Fruit fly (Drosophila melanogaster) whole organism, wandering third instar larva: ENCODE data around the gene CG33181.
A peak's percentile ranks its signal among the peaks of the same experiment; 100 is the strongest.

Source experiments
- Abd-B ChIP-seq: fragments of >200 bp; optimal IDR thresholded peaks from 2 replicates; lab custom pipeline; 2017; ENCODE audit warnings: missing biosample characterization, missing genetic modification characterization
- CG32264 ChIP-seq: fragments of 200-800 bp; sonication (Bioruptor generic); optimal IDR thresholded peaks from 2 replicates; lab custom pipeline; 2016; ENCODE audit warnings: missing biosample characterization, missing genetic modification characterization
- CG9705 ChIP-seq: fragments of 200-800 bp; sonication (Bioruptor generic); optimal IDR thresholded peaks from 2 replicates; lab custom pipeline; 2018; ENCODE audit warnings: missing biosample characterization, mild to moderate bottlenecking, missing genetic modification characterization
- CrebA ChIP-seq: fragments of 200-800 bp; sonication (Bioruptor generic); optimal IDR thresholded peaks from 2 replicates; lab custom pipeline; 2016; ENCODE audit warnings: missing biosample characterization, mild to moderate bottlenecking, missing genetic modification characterization, borderline replicate concordance
- Dfd ChIP-seq: fragments of >200 bp; optimal IDR thresholded peaks from 2 replicates; lab custom pipeline; 2017; ENCODE audit warnings: missing biosample characterization, missing genetic modification characterization
- Dif ChIP-seq: fragments of 200-275, 200-300 bp; sonication (Bioruptor generic); optimal IDR thresholded peaks from 2 replicates; lab custom pipeline; 2018; ENCODE audit warnings: missing biosample characterization, missing genetic modification characterization; ENCODE audit not compliant: partially characterized antibody
- GATAd ChIP-seq: sonication (Bioruptor generic); optimal IDR thresholded peaks from 2 replicates; lab custom pipeline; 2016; ENCODE audit warnings: missing biosample characterization, missing genetic modification characterization
- HLH106 ChIP-seq: fragments of 200-800 bp; optimal IDR thresholded peaks from 3 replicates; lab custom pipeline; 2019; ENCODE audit warnings: missing biosample characterization, mild to moderate bottlenecking, missing genetic modification characterization, moderate library complexity
- Hnf4 ChIP-seq: fragments of 200-800 bp; sonication (Bioruptor generic); optimal IDR thresholded peaks from 2 replicates; lab custom pipeline; 2016; ENCODE audit warnings: missing biosample characterization, mild to moderate bottlenecking, missing genetic modification characterization
- Hr78 ChIP-seq: fragments of >200 bp; optimal IDR thresholded peaks from 2 replicates; lab custom pipeline; 2017; ENCODE audit warnings: missing biosample characterization, missing genetic modification characterization
- Hr83 ChIP-seq: fragments of 200-300 bp; sonication (Bioruptor generic); optimal IDR thresholded peaks from 2 replicates; lab custom pipeline; 2016; ENCODE audit warnings: missing biosample characterization, mild to moderate bottlenecking, missing genetic modification characterization, moderate library complexity; ENCODE audit not compliant: poor library complexity, severe bottlenecking
- Jra ChIP-seq: sonication (Bioruptor generic); optimal IDR thresholded peaks from 2 replicates; lab custom pipeline; 2016; ENCODE audit warnings: missing biosample characterization, missing genetic modification characterization
- Mio ChIP-seq: sonication (Bioruptor generic); optimal IDR thresholded peaks from 2 replicates; lab custom pipeline; 2016; ENCODE audit warnings: missing biosample characterization, missing genetic modification characterization
- Myc ChIP-seq: fragments of >200 bp; optimal IDR thresholded peaks from 2 replicates; lab custom pipeline; 2017
- N ChIP-seq: fragments of >200 bp; optimal IDR thresholded peaks from 2 replicates; lab custom pipeline; 2018; ENCODE audit warnings: missing biosample characterization, missing external identifiers, missing genetic modification characterization
- OdsH ChIP-seq: fragments of 200-800 bp; sonication (Bioruptor generic); optimal IDR thresholded peaks from 2 replicates; lab custom pipeline; 2016; ENCODE audit warnings: missing biosample characterization, mild to moderate bottlenecking, missing genetic modification characterization
- Rel ChIP-seq, 2 experiments: fragments of 200-800 bp; sonication (Bioruptor generic) in 1 of 2; optimal IDR thresholded peaks; 2 replicates in 1 of 2; 3 replicates in 1 of 2; lab custom pipeline; 2016 to 2019; ENCODE audit warnings: mild to moderate bottlenecking in 2 of 2, missing biosample characterization in 2 of 2, missing genetic modification characterization in 2 of 2, moderate library complexity in 1 of 2
- Sp1 ChIP-seq: fragments of 200-800 bp; sonication (Bioruptor generic); optimal IDR thresholded peaks from 3 replicates; lab custom pipeline; 2019; ENCODE audit warnings: missing biosample characterization, mild to moderate bottlenecking, missing genetic modification characterization, moderate library complexity
- Vsx2 ChIP-seq: fragments of 200-300, 225-300 bp; sonication (Bioruptor generic); optimal IDR thresholded peaks from 2 replicates; lab custom pipeline; 2018; ENCODE audit warnings: missing biosample characterization, missing genetic modification characterization; ENCODE audit not compliant: partially characterized antibody
- br ChIP-seq: fragments of 200-800 bp; sonication (Bioruptor generic); optimal IDR thresholded peaks from 2 replicates; lab custom pipeline; 2016; ENCODE audit warnings: missing biosample characterization, missing genetic modification characterization
- brk ChIP-seq: fragments of 200-800 bp; sonication (Bioruptor generic); optimal IDR thresholded peaks from 2 replicates; lab custom pipeline; 2016; ENCODE audit warnings: missing biosample characterization, mild to moderate bottlenecking, missing genetic modification characterization
- dl ChIP-seq, 2 experiments: fragments of 175-275, 200-275 bp in 1 of 2; fragments of 200-275 bp in 1 of 2; sonication (Bioruptor generic); optimal IDR thresholded peaks; lab custom pipeline; 2018; ENCODE audit warnings: mild to moderate bottlenecking in 2 of 2, missing biosample characterization in 2 of 2, missing genetic modification characterization in 2 of 2, moderate library complexity in 2 of 2; ENCODE audit not compliant: partially characterized antibody in 2 of 2, insufficient read depth in 1 of 2
- dmrt93B ChIP-seq: fragments of 200-800 bp; sonication (Bioruptor generic); optimal IDR thresholded peaks from 2 replicates; lab custom pipeline; 2018; ENCODE audit warnings: missing biosample characterization, mild to moderate bottlenecking, missing genetic modification characterization
- dsf ChIP-seq: sonication (Bioruptor generic); optimal IDR thresholded peaks from 2 replicates; lab custom pipeline; 2016; ENCODE audit warnings: missing biosample characterization, missing genetic modification characterization, borderline replicate concordance
- ey ChIP-seq: fragments of 200-800 bp; sonication (Bioruptor generic); optimal IDR thresholded peaks from 2 replicates; lab custom pipeline; 2016; ENCODE audit warnings: missing biosample characterization, missing genetic modification characterization
- foxo ChIP-seq, 2 experiments: fragments of 200-800 bp; sonication (Bioruptor generic); optimal IDR thresholded peaks; 2 replicates in 1 of 2; 3 replicates in 1 of 2; lab custom pipeline; 2016 to 2017; ENCODE audit warnings: missing biosample characterization in 2 of 2, missing genetic modification characterization in 2 of 2
- fru ChIP-seq: fragments of 200-800 bp; sonication (Bioruptor generic); optimal IDR thresholded peaks from 3 replicates; lab custom pipeline; 2016; ENCODE audit warnings: missing biosample characterization, mild to moderate bottlenecking, missing genetic modification characterization
- h ChIP-seq: fragments of 200-800 bp; sonication (Bioruptor generic); optimal IDR thresholded peaks from 3 replicates; lab custom pipeline; 2016; ENCODE audit warnings: missing biosample characterization, mild to moderate bottlenecking, missing genetic modification characterization
- jim ChIP-seq: fragments of 175-275, 200-325 bp; sonication (Bioruptor generic); optimal IDR thresholded peaks from 2 replicates; lab custom pipeline; 2016; ENCODE audit warnings: missing biosample characterization, mild to moderate bottlenecking, missing genetic modification characterization
- lola ChIP-seq: fragments of >200 bp; optimal IDR thresholded peaks from 2 replicates; lab custom pipeline; 2017; ENCODE audit warnings: missing biosample characterization, missing genetic modification characterization
- pan ChIP-seq: fragments of >200 bp; optimal IDR thresholded peaks from 2 replicates; lab custom pipeline; 2017
- psq ChIP-seq: fragments of 200-800 bp; sonication (Bioruptor generic); optimal IDR thresholded peaks from 3 replicates; lab custom pipeline; 2017; ENCODE audit warnings: missing biosample characterization, mild to moderate bottlenecking, missing genetic modification characterization, moderate library complexity
- rgr ChIP-seq: fragments of 200-800 bp; sonication (Bioruptor generic); optimal IDR thresholded peaks from 3 replicates; lab custom pipeline; 2016; ENCODE audit warnings: missing biosample characterization, mild to moderate bottlenecking, missing genetic modification characterization
- sage ChIP-seq: fragments of 200-800 bp; sonication (Bioruptor generic); optimal IDR thresholded peaks from 2 replicates; lab custom pipeline; 2016; ENCODE audit warnings: missing biosample characterization, mild to moderate bottlenecking, missing genetic modification characterization
- sv ChIP-seq: fragments of 200-800 bp; sonication (Bioruptor generic); optimal IDR thresholded peaks from 3 replicates; lab custom pipeline; 2016; ENCODE audit warnings: missing biosample characterization, missing genetic modification characterization
- tai ChIP-seq: sonication (Bioruptor generic); optimal IDR thresholded peaks from 2 replicates; lab custom pipeline; 2016; ENCODE audit warnings: missing biosample characterization, missing genetic modification characterization
- usp ChIP-seq: fragments of >200 bp; optimal IDR thresholded peaks from 2 replicates; lab custom pipeline; 2017; ENCODE audit warnings: missing biosample characterization, missing genetic modification characterization
- woc ChIP-seq: sonication (Bioruptor generic); optimal IDR thresholded peaks from 2 replicates; lab custom pipeline; 2016; ENCODE audit warnings: missing biosample characterization, mild to moderate bottlenecking, missing genetic modification characterization

Gene CG33181

DNA sequence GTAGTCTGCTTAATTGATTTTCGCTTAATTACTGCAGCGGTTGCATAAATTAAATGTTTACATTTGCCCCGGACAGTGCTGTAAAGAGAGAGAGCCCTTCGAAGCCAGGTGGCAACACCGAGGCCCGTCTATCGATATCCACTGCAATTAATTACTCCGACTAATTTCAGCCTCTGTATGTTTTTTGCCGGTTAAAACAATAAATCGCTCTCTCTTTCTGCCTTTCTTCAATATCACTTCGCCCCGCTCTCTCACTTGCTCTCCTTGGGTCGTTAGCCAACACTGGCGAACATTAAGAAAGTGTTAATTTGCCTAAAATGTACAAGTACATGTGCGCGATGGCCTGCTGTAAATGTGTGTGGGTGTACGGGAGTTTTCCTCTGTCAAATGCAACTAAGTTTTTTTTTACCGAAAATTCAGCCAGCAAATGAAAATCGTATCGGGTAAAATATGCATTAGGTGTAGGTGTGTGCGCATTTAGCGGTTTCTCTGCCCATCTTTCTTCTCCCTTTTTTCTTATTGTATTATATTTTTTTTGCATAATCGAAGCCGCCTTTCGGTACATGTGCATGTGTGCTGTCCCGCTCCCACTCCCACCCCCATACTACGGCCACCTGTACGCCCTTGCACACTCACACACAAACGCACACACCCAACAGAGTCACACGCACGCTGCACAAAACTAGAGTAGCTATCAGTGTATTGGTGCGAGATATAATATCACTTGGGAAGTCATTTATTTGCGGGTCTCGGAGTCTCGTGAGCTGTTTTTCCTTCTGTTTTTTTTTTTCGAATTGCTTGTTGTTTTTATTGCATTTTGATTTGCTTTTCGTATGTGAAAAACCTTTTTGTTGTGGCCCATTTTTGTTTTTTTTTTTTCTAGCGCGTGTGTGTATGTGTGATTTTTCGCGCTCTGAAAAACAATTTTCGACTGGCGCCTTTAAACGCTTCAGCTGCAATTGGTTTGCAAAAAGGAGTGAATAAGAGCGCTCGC, 72.6 kb downstream of the CG33181 start:
- TF ChIP-seq woc (GFP tag; lab: Kevin White, UChicago) (peak; percentile 29), Dfd (GFP tag; lab: Kevin White, UChicago) (no peak), ey (GFP tag; lab: Kevin White, UChicago) (peak; percentile 48), brk (GFP tag; lab: Kevin White, UChicago) (peak; percentile 32), h (GFP tag; lab: Kevin White, UChicago) (peak; percentile 74), jim (GFP tag; lab: Kevin White, UChicago) (no peak), N (peak; percentile 22), Hr78 (GFP tag; lab: Kevin White, UChicago) (no peak), dmrt93B (GFP tag; lab: Kevin White, UChicago) (no peak), Vsx2 (GFP tag; lab: Kevin White, UChicago) (no peak), OdsH (GFP tag; lab: Kevin White, UChicago) (no peak), tai (no peak), dsf (GFP tag; lab: Kevin White, UChicago) (no peak), fru (GFP tag; lab: Kevin White, UChicago) (peak; percentile 76), Dif (GFP tag; lab: Kevin White, UChicago) (peak; percentile 10), usp (no peak), rgr (GFP tag; lab: Kevin White, UChicago) (peak; percentile 68), Sp1 (GFP tag; lab: Kevin White, UChicago) (peak; percentile 51), CG9705 (GFP tag; lab: Kevin White, UChicago) (no peak), HLH106 (tag; lab: Kevin White, UChicago) (peak; percentile 37), lola (GFP tag; lab: Kevin White, UChicago) (no peak), dl (GFP tag; optimal IDR thresholded peaks at IDR 0.05; lab: Kevin White, UChicago; ENCODE audit: insufficient read depth in 1 of 2, partially characterized antibody in 2 of 2) (no peak), Abd-B (GFP tag; lab: Kevin White, UChicago) (no peak), br (GFP tag; lab: Kevin White, UChicago) (peak; percentile 66), Jra (GFP tag; lab: Kevin White, UChicago) (no peak), GATAd (GFP tag; lab: Kevin White, UChicago) (no peak), sv (GFP tag; lab: Kevin White, UChicago) (no peak), Myc (no peak), psq (GFP tag; lab: Kevin White, UChicago) (peak; percentile 72), Mio (GFP tag; lab: Kevin White, UChicago) (no peak), Hr83 (GFP tag; lab: Kevin White, UChicago) (peak; percentile 71), sage (no peak), Rel (GFP tag; optimal IDR thresholded peaks at IDR 0.05; lab: Kevin White, UChicago) (peak; percentile 23), Rel (tag; optimal IDR thresholded peaks at IDR 0.05; lab: Kevin White, UChicago) (peak; percentile 44), CrebA (GFP tag; lab: Kevin White, UChicago) (no peak), foxo (GFP tag; optimal IDR thresholded peaks at IDR 0.05; lab: Kevin White, UChicago) (peak in 1 of 2 experiments; percentile 61), pan (lab: Kevin White, UChicago) (no peak), Hnf4 (GFP tag; lab: Kevin White, UChicago) (peak; percentile 70), CG32264 (GFP tag; lab: Kevin White, UChicago) (no peak)
